Worm (Caenorhabditis elegans): Measurements from ENCODE around the gene Y105C5B.8.

DNA sequence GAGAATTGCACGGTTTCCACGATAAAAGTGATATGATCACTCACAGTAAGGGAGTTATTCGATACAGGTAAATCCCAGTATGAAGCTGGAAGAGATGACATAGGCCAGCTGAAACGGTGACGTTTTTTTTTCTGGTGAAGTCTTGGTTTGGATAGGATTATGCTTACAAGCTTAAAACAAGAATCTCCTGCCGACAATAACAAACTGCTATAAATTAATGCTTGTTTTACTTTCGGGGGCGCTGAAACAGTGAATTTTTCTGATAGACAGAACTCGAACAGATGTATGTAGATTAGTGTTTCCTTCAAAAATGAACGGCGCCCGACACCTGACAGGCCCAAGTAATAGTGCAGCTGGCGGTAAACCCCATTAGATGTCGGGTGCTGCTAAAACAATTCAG lies 7.2 kb upstream of the Y105C5B.8 start, which contains the start of gene srv-16:
- no peak for TF ChIP-seq tbx-37 (GFP tag; conservative IDR thresholded peaks at IDR 0.05)
- TF ChIP-seq ceh-13 (GFP tag; optimal IDR thresholded peaks at IDR 0.05), result no peak
- no peak for TF ChIP-seq hmbx-1 (tag; optimal IDR thresholded peaks at IDR 0.05)
- no peak for TF ChIP-seq ceh-36 (tag; optimal IDR thresholded peaks at IDR 0.05)
- no peak for TF ChIP-seq scrt-1 (GFP tag; IDR thresholded peaks at IDR 0.05)
- TF ChIP-seq hmg-4 (GFP tag; optimal IDR thresholded peaks at IDR 0.05), result no peak
- TF ChIP-seq hnd-1 (tag; optimal IDR thresholded peaks at IDR 0.05), result no peak
- no peak for TF ChIP-seq sea-1 (GFP tag; conservative IDR thresholded peaks at IDR 0.05)
- TF ChIP-seq tbx-11 (GFP tag; IDR thresholded peaks at IDR 0.05), result no peak
